Worm (Caenorhabditis elegans) whole organism, L1 larva: ENCODE data around the gene K07E8.7.

ENCODE experiments used
- ceh-90 ChIP-seq: sonication (generic microtip); optimal IDR thresholded peaks from 2 replicates; lab custom pipeline; 2016; ENCODE audit warnings: missing genetic modification characterization, missing compliant biosample characterization
- elt-3 ChIP-seq, 6 experiments: fragments of 150-350 bp in 1 of 6; sonication (generic microtip); optimal IDR thresholded peaks; 2 replicates each; lab custom pipeline; 2017 to 2018; ENCODE audit warnings: missing biosample characterization in 6 of 6, missing genetic modification characterization in 6 of 6, inconsistent platforms in 1 of 6
- lin-14 ChIP-seq: fragments of 200-800 bp; sonication (Bioruptor generic); optimal IDR thresholded peaks from 2 replicates; lab custom pipeline; 2018; ENCODE audit warnings: mild to moderate bottlenecking, missing genetic modification characterization, moderate library complexity, missing compliant biosample characterization
- lin-39 ChIP-seq: fragments of 150-350 bp; optimal IDR thresholded peaks from 2 replicates; lab custom pipeline; 2014; ENCODE audit warnings: missing biosample characterization, missing genetic modification reagents, missing genetic modification characterization
- nhr-11 ChIP-seq: fragments of 150-350 bp; optimal IDR thresholded peaks from 2 replicates; lab custom pipeline; 2014; ENCODE audit warnings: missing biosample characterization, missing genetic modification characterization
- nhr-20 ChIP-seq: sonication (generic microtip); optimal IDR thresholded peaks from 2 replicates; lab custom pipeline; 2016; ENCODE audit warnings: mild to moderate bottlenecking, missing genetic modification characterization, missing compliant biosample characterization
- tbx-2 ChIP-seq: sonication (generic microtip); optimal IDR thresholded peaks from 2 replicates; lab custom pipeline; 2016; ENCODE audit warnings: missing genetic modification characterization, missing compliant biosample characterization
- ztf-11 ChIP-seq, 2 experiments: sonication (generic microtip); optimal IDR thresholded peaks; 2 replicates each; lab custom pipeline; 2016 to 2017; ENCODE audit warnings: missing genetic modification characterization in 2 of 2, missing biosample characterization in 1 of 2, missing compliant biosample characterization in 1 of 2

ce11 chrII:602020-602419, 48.1 kb downstream of the K07E8.7 start, which contains the start of gene nhl-3:
- no peak for TF ChIP-seq nhr-20 (tag; lab: Kevin White, UChicago)
- no peak for TF ChIP-seq ztf-11 (tag; optimal IDR thresholded peaks at IDR 0.05; lab: Kevin White, UChicago)
- no peak for TF ChIP-seq elt-3 (tag; optimal IDR thresholded peaks at IDR 0.05; lab: Kevin White, UChicago)
- no peak for TF ChIP-seq tbx-2 (tag; lab: Kevin White, UChicago)
- no peak for TF ChIP-seq lin-14 (GFP tag; lab: Kevin White, UChicago)
- TF ChIP-seq ceh-90 (tag; lab: Kevin White, UChicago), result no peak
- no peak for TF ChIP-seq lin-39
- no peak for TF ChIP-seq nhr-11 (tag; lab: Kevin White, UChicago)
